Worm (Caenorhabditis elegans) whole organism, young adult: Measurements from ENCODE around the gene C49G7.7.

Source experiments
- B0261.1 ChIP-seq: sonication (generic microtip); optimal IDR thresholded peaks from 2 replicates; lab custom pipeline; 2016; ENCODE audit warnings: mild to moderate bottlenecking, missing genetic modification characterization, moderate library complexity, missing compliant biosample characterization
- C17E4.6 ChIP-seq: fragments of 200-800 bp; sonication (Bioruptor generic); IDR thresholded peaks from 2 replicates; pipeline ENCODE4 v1.3.6; 2022; ENCODE audit warnings: missing genetic modification reagents, missing genetic modification characterization, missing compliant biosample characterization
- F10E7.11 ChIP-seq: sonication (generic microtip); optimal IDR thresholded peaks from 2 replicates; lab custom pipeline; 2017; ENCODE audit warnings: mild to moderate bottlenecking, missing genetic modification characterization, moderate library complexity, missing compliant biosample characterization
- F22D6.2 ChIP-seq: sonication (generic microtip); optimal IDR thresholded peaks from 2 replicates; lab custom pipeline; 2016; ENCODE audit warnings: mild to moderate bottlenecking, missing genetic modification characterization, missing compliant biosample characterization
- F23B12.7 ChIP-seq: sonication (generic microtip); optimal IDR thresholded peaks from 2 replicates; lab custom pipeline; 2017; ENCODE audit warnings: missing genetic modification characterization, mild to moderate bottlenecking, missing compliant biosample characterization, antibody characterized with exemption, moderate library complexity; ENCODE audit not compliant: insufficient read depth
- F49E8.2 ChIP-seq: sonication (generic microtip); optimal IDR thresholded peaks from 3 replicates; lab custom pipeline; 2017; ENCODE audit warnings: missing genetic modification characterization, mild to moderate bottlenecking, missing compliant biosample characterization, antibody characterized with exemption, moderate library complexity; ENCODE audit not compliant: insufficient read depth
- F57A8.1 ChIP-seq: fragments of 200-800 bp; sonication (Bioruptor generic); optimal IDR thresholded peaks from 2 replicates; lab custom pipeline; 2018; ENCODE audit warnings: mild to moderate bottlenecking, missing genetic modification characterization, moderate library complexity, missing compliant biosample characterization
- Y53G8AR.9 ChIP-seq: fragments of 200-800 bp; sonication (Bioruptor generic); conservative IDR thresholded peaks from 2 replicates; pipeline ENCODE4 v1.3.6; 2022; ENCODE audit warnings: missing genetic modification reagents, missing genetic modification characterization, missing compliant biosample characterization
- Y56A3A.18 ChIP-seq: fragments of 200-800 bp; sonication (Bioruptor generic); IDR thresholded peaks from 2 replicates; pipeline ENCODE4 v1.3.6; 2022; ENCODE audit warnings: missing genetic modification reagents, missing genetic modification characterization, missing compliant biosample characterization
- Y95B8A.8 ChIP-seq: fragments of 200-800 bp; sonication (Bioruptor generic); IDR thresholded peaks from 2 replicates; pipeline ENCODE4 v1.3.6; 2022; ENCODE audit warnings: missing genetic modification reagents, missing genetic modification characterization, missing compliant biosample characterization
- ama-1 ChIP-seq, 3 experiments: fragments of 150-350 bp in 1 of 3; sonication (generic microtip) in 2 of 3; optimal IDR thresholded peaks; 2 replicates each; lab custom pipeline; 2014 to 2018; ENCODE audit warnings: missing biosample characterization in 2 of 3, missing genetic modification characterization in 2 of 3, missing genetic modification reagents in 2 of 3
- aptf-2 ChIP-seq: fragments of 200-800 bp; sonication (Bioruptor generic); conservative IDR thresholded peaks from 2 replicates; pipeline ENCODE4 v1.3.6; 2022; ENCODE audit warnings: missing genetic modification reagents, missing genetic modification characterization, missing compliant biosample characterization
- athp-1 ChIP-seq: sonication (generic microtip); optimal IDR thresholded peaks from 2 replicates; lab custom pipeline; 2017; ENCODE audit warnings: mild to moderate bottlenecking, missing genetic modification characterization, missing compliant biosample characterization
- ceh-100 ChIP-seq: fragments of 200-800 bp; sonication (Bioruptor generic); IDR thresholded peaks from 2 replicates; pipeline ENCODE4 v1.3.6; 2022; ENCODE audit warnings: missing genetic modification reagents, missing genetic modification characterization, missing compliant biosample characterization
- die-1 ChIP-seq: sonication (generic microtip); optimal IDR thresholded peaks from 2 replicates; lab custom pipeline; 2016; ENCODE audit warnings: missing genotype, mild to moderate bottlenecking, missing genetic modification characterization, missing compliant biosample characterization
- ekl-4 ChIP-seq: fragments of 200-800 bp; sonication (Bioruptor generic); IDR thresholded peaks from 2 replicates; pipeline ENCODE4 v1.3.6; 2022; ENCODE audit warnings: missing genetic modification reagents, missing genetic modification characterization, missing compliant biosample characterization
- gei-17 ChIP-seq: fragments of 200-800 bp; sonication (Bioruptor generic); optimal IDR thresholded peaks from 2 replicates; lab custom pipeline; 2018; ENCODE audit warnings: mild to moderate bottlenecking, missing genetic modification characterization, missing compliant biosample characterization
- hmg-1.2 ChIP-seq: fragments of 200-800 bp; sonication (Bioruptor generic); IDR thresholded peaks from 2 replicates; pipeline ENCODE4 v1.3.6; 2022; ENCODE audit warnings: missing genetic modification reagents, missing genetic modification characterization, missing compliant biosample characterization
- hrde-1 ChIP-seq: sonication (generic microtip); optimal IDR thresholded peaks from 2 replicates; lab custom pipeline; 2016; ENCODE audit warnings: missing genetic modification characterization, mild to moderate bottlenecking, missing compliant biosample characterization, moderate library complexity, missing genotype, missing genetic modification reagents, borderline replicate concordance
- lin-40 ChIP-seq: sonication (generic microtip); optimal IDR thresholded peaks from 2 replicates; lab custom pipeline; 2016; ENCODE audit warnings: missing genetic modification characterization, mild to moderate bottlenecking, missing compliant biosample characterization, missing genotype, missing genetic modification reagents
- lin-54 ChIP-seq: fragments of 200-800 bp; sonication (Bioruptor generic); optimal IDR thresholded peaks from 2 replicates; lab custom pipeline; 2018; ENCODE audit warnings: mild to moderate bottlenecking, missing genetic modification characterization, missing compliant biosample characterization
- madf-3 ChIP-seq: fragments of 200-800 bp; sonication (Bioruptor generic); IDR thresholded peaks from 2 replicates; pipeline ENCODE4 v1.3.6; 2022; ENCODE audit warnings: missing genetic modification reagents, missing genetic modification characterization, missing compliant biosample characterization
- madf-8 ChIP-seq: fragments of 200-800 bp; sonication (Bioruptor generic); conservative IDR thresholded peaks from 2 replicates; pipeline ENCODE4 v1.3.6; 2022; ENCODE audit warnings: missing genetic modification reagents, missing genetic modification characterization, missing compliant biosample characterization
- nfya-1 ChIP-seq: sonication (generic microtip); optimal IDR thresholded peaks from 2 replicates; lab custom pipeline; 2017; ENCODE audit warnings: antibody characterized with exemption, missing compliant biosample characterization, missing genetic modification characterization, borderline replicate concordance; ENCODE audit not compliant: insufficient read depth
- nhr-120 ChIP-seq: fragments of 200-800 bp; sonication (Bioruptor generic); IDR thresholded peaks from 2 replicates; pipeline ENCODE4 v1.3.6; 2022; ENCODE audit warnings: missing genetic modification characterization, missing compliant biosample characterization
- nhr-80 ChIP-seq: sonication (generic microtip); optimal IDR thresholded peaks from 2 replicates; lab custom pipeline; 2016; ENCODE audit warnings: missing genetic modification characterization, missing compliant biosample characterization
- pbrm-1 ChIP-seq: fragments of 200-800 bp; sonication (Bioruptor generic); IDR thresholded peaks from 2 replicates; pipeline ENCODE4 v1.3.6; 2022; ENCODE audit warnings: missing genetic modification reagents, missing genetic modification characterization, missing compliant biosample characterization
- repo-1 ChIP-seq: sonication (generic microtip); optimal IDR thresholded peaks from 2 replicates; lab custom pipeline; 2017; ENCODE audit warnings: mild to moderate bottlenecking, missing genetic modification characterization, missing compliant biosample characterization
- rpc-1 ChIP-seq, 2 experiments: fragments of 150-350 bp in 1 of 2; sonication (generic microtip) in 1 of 2; optimal IDR thresholded peaks; 2 replicates each; lab custom pipeline; 2014 to 2018; ENCODE audit warnings: missing biosample characterization in 1 of 2, missing genetic modification characterization in 1 of 2, missing genetic modification reagents in 1 of 2, missing genotype in 1 of 2
- snpc-1.3 ChIP-seq: sonication (generic microtip); optimal IDR thresholded peaks from 2 replicates; lab custom pipeline; 2017; ENCODE audit warnings: missing genetic modification characterization, mild to moderate bottlenecking, missing compliant biosample characterization, antibody characterized with exemption, moderate library complexity, missing genotype, missing genetic modification reagents; ENCODE audit not compliant: insufficient read depth
- snpc-3.4 ChIP-seq: sonication (generic microtip); optimal IDR thresholded peaks from 2 replicates; lab custom pipeline; 2017; ENCODE audit warnings: missing genetic modification characterization, mild to moderate bottlenecking, missing compliant biosample characterization, antibody characterized with exemption, moderate library complexity, missing genotype, missing genetic modification reagents
- snpc-4 ChIP-seq, 5 experiments: fragments of 150-350 bp in 1 of 5; sonication (generic microtip) in 4 of 5; optimal IDR thresholded peaks; 2 replicates each; lab custom pipeline; 2014 to 2018; ENCODE audit warnings: missing genetic modification characterization in 5 of 5, missing biosample characterization in 3 of 5, antibody characterized with exemption in 2 of 5, mild to moderate bottlenecking in 2 of 5, missing compliant biosample characterization in 2 of 5, missing genotype in 2 of 5, moderate library complexity in 2 of 5, missing genetic modification reagents in 1 of 5
- tbx-9 ChIP-seq: sonication (generic microtip); optimal IDR thresholded peaks from 2 replicates; lab custom pipeline; 2016; ENCODE audit warnings: borderline replicate concordance, missing genetic modification characterization, inconsistent platforms, missing compliant biosample characterization
- tlf-1 ChIP-seq: fragments of 200-800 bp; sonication (Bioruptor generic); optimal IDR thresholded peaks from 2 replicates; lab custom pipeline; 2018; ENCODE audit warnings: mild to moderate bottlenecking, missing genetic modification characterization, missing compliant biosample characterization
- unc-62 ChIP-seq: fragments of 150-350 bp; optimal IDR thresholded peaks from 2 replicates; lab custom pipeline; 2014; ENCODE audit warnings: missing biosample characterization, missing genetic modification reagents, missing genetic modification characterization
- zim-3 ChIP-seq: sonication (generic microtip); optimal IDR thresholded peaks from 2 replicates; lab custom pipeline; 2017; ENCODE audit warnings: mild to moderate bottlenecking, missing genetic modification characterization, moderate library complexity, missing compliant biosample characterization
- ztf-28 ChIP-seq: fragments of 200-800 bp; sonication (Bioruptor generic); IDR thresholded peaks from 2 replicates; pipeline ENCODE4 v1.3.6; 2022; ENCODE audit warnings: missing genetic modification reagents, missing genetic modification characterization, missing compliant biosample characterization
- ztf-3 ChIP-seq: fragments of 200-800 bp; sonication (Bioruptor generic); optimal IDR thresholded peaks from 2 replicates; lab custom pipeline; 2018; ENCODE audit warnings: mild to moderate bottlenecking, missing genetic modification characterization, missing compliant biosample characterization

C49G7.7 gene

ce11 chrV:4005219-4005618, 29.1 kb upstream of the C49G7.7 start, which contains the start of gene srh-8:
Gene srh-8 (plus strand): TSS chrV:4005519.
- TF ChIP-seq ekl-4 (GFP tag; lab: Robert Waterston, UW) (no peak), F57A8.1 (GFP tag; lab: Kevin White, UChicago) (no peak), madf-8 (no peak), unc-62 (GFP tag; lab: Kevin White, UChicago) (no peak), die-1 (no peak), pbrm-1 (GFP tag; lab: Robert Waterston, UW) (no peak), snpc-1.3 (no peak), B0261.1 (no peak), F23B12.7 (no peak), Y56A3A.18 (GFP tag; lab: Robert Waterston, UW) (no peak), gei-17 (GFP tag; lab: Kevin White, UChicago) (no peak)

DNA sequence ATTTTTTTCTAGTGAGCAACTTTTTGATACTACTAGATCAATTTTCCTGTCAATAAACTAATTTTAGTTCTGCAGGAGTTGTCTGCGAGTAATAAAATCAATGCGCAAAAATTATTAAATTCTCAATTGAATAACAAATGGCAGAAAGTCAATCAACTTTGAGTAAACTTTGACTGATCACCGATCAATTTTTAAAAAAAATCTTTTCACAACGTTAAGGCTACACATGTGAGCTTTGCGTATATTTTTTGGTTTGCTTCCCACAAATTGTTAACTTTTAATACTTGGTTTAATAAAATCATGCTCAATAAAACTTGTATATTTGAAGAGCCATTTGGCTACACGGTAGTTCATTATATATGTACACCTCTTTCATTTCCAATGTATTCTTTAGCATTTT, 26.3 kb upstream of the C49G7.7 start, which contains the start of gene srh-7:
TSS of gene srh-7 (plus strand) at position 301 of the 400 bp plus-strand sequence.
- TF ChIP-seq ama-1 (optimal IDR thresholded peaks at IDR 0.05; lab: Kevin White, UChicago) (no peak), ama-1 (GFP tag; optimal IDR thresholded peaks at IDR 0.05; lab: Kevin White, UChicago) (no peak), tbx-9 (no peak)

ce11 chrV:4010170-4010569, 24.1 kb upstream of the C49G7.7 start, which contains the start of gene srh-4:
Gene srh-4 (plus strand): TSS chrV:4010470.
- TF ChIP-seq F22D6.2 (tag; lab: Kevin White, UChicago) (no peak), hrde-1 (tag; lab: Kevin White, UChicago) (no peak), nhr-120 (GFP tag; lab: Robert Waterston, UW) (no peak)

ce11 chrV:4016780-4017179, 17.5 kb upstream of the C49G7.7 start, which contains the start of gene srw-89:
Gene srw-89 (plus strand): TSS chrV:4017080.
- TF ChIP-seq zim-3 (tag; lab: Kevin White, UChicago) (no peak), C17E4.6 (GFP tag; lab: Robert Waterston, UW) (no peak), snpc-3.4 (tag; lab: Kevin White, UChicago) (no peak), nhr-80 (tag; lab: Kevin White, UChicago) (no peak), hmg-1.2 (GFP tag; lab: Robert Waterston, UW) (no peak), tlf-1 (GFP tag; lab: Kevin White, UChicago) (no peak), ztf-28 (GFP tag; lab: Robert Waterston, UW) (no peak), die-1 (no peak), repo-1 (tag; lab: Kevin White, UChicago) (no peak)

ce11 chrV:4018591-4018990, 15.7 kb upstream of the C49G7.7 start:
- no peak for TF ChIP-seq nfya-1 (tag; lab: Kevin White, UChicago)

- no peak for TF ChIP-seq lin-40 (tag; lab: Kevin White, UChicago)
- no peak for TF ChIP-seq die-1
- TF ChIP-seq madf-3 (GFP tag; lab: Robert Waterston, UW) = no peak
- no peak for TF ChIP-seq snpc-4 (GFP tag; optimal IDR thresholded peaks at IDR 0.05; lab: Kevin White, UChicago)
- TF ChIP-seq snpc-4 (tag; optimal IDR thresholded peaks at IDR 0.05; lab: Kevin White, UChicago) = no peak
- no peak for TF ChIP-seq aptf-2 (GFP tag; lab: Robert Waterston, UW)
- no peak for TF ChIP-seq ztf-28 (GFP tag; lab: Robert Waterston, UW)
- no peak for TF ChIP-seq F10E7.11 (tag; lab: Kevin White, UChicago)
- no peak for TF ChIP-seq ztf-3
- no peak for TF ChIP-seq ceh-100 (GFP tag; lab: Robert Waterston, UW)
- TF ChIP-seq lin-54 (GFP tag; lab: Kevin White, UChicago) = no peak
- no peak for TF ChIP-seq Y53G8AR.9 (GFP tag; lab: Robert Waterston, UW)
- no peak for TF ChIP-seq F49E8.2 (tag; lab: Kevin White, UChicago)
- TF ChIP-seq hmg-1.2 (GFP tag; lab: Robert Waterston, UW) = no peak
- no peak for TF ChIP-seq Y95B8A.8
- TF ChIP-seq rpc-1 (optimal IDR thresholded peaks at IDR 0.05; lab: Kevin White, UChicago) = no peak
- TF ChIP-seq rpc-1 (tag; optimal IDR thresholded peaks at IDR 0.05; lab: Kevin White, UChicago) = no peak
- no peak for TF ChIP-seq athp-1 (tag; lab: Kevin White, UChicago)
Measured at ce11 chrV:4019188-4019587, 15.1 kb upstream of the C49G7.7 start, which contains the start of gene K09D9.3. Gene K09D9.3 (plus strand): TSS chrV:4019488.
